Fruit fly (Drosophila melanogaster) whole organism, embryonic: ENCODE data around the gene Utx.

Experiments used
- ATbp ChIP-seq: fragments of 200-800 bp; sonication (Bioruptor generic); optimal IDR thresholded peaks from 2 replicates; lab custom pipeline; 2017; ENCODE audit warnings: missing biosample characterization, mild to moderate bottlenecking, missing genetic modification characterization, missing genetic modification reagents
- Bgb ChIP-seq: fragments of 200-800 bp; sonication (Bioruptor generic); IDR thresholded peaks from 2 replicates; pipeline ENCODE4 v1.3.6; 2022; ENCODE audit warnings: missing biosample characterization, missing genetic modification characterization; ENCODE audit not compliant: partially characterized antibody
- Blimp-1 ChIP-seq: fragments of 200-800 bp; sonication (Bioruptor generic); optimal IDR thresholded peaks from 3 replicates; lab custom pipeline; 2018; ENCODE audit warnings: missing biosample characterization, missing genetic modification characterization, mild to moderate bottlenecking, moderate library complexity, missing genetic modification reagents
- CG10431 ChIP-seq: fragments of 200-800 bp; sonication (Bioruptor generic); optimal IDR thresholded peaks from 3 replicates; lab custom pipeline; 2018; ENCODE audit warnings: missing biosample characterization, mild to moderate bottlenecking, missing genetic modification characterization
- CG10565 ChIP-seq: fragments of 200-800 bp; sonication (Bioruptor generic); optimal IDR thresholded peaks from 3 replicates; lab custom pipeline; 2016; ENCODE audit warnings: missing biosample characterization, mild to moderate bottlenecking, missing genetic modification characterization
- CG11093 ChIP-seq: fragments of 200-800 bp; sonication (Bioruptor generic); IDR thresholded peaks from 3 replicates; pipeline ENCODE4 v1.3.6; 2022; ENCODE audit warnings: missing biosample characterization, missing genetic modification characterization
- CG11723 ChIP-seq: fragments of 200-800 bp; sonication (Bioruptor generic); optimal IDR thresholded peaks from 2 replicates; lab custom pipeline; 2017; ENCODE audit warnings: missing biosample characterization, mild to moderate bottlenecking, missing genetic modification characterization
- CG12391 ChIP-seq: fragments of 200-800 bp; sonication (Bioruptor generic); optimal IDR thresholded peaks from 3 replicates; lab custom pipeline; 2018; ENCODE audit warnings: missing biosample characterization, mild to moderate bottlenecking, missing genetic modification characterization, moderate library complexity
- CG13287 ChIP-seq: fragments of 200-800 bp; sonication (Bioruptor generic); IDR thresholded peaks from 2 replicates; pipeline ENCODE4 v1.3.6; 2022; ENCODE audit warnings: missing biosample characterization, missing genetic modification characterization; ENCODE audit not compliant: partially characterized antibody
- CG13424 ChIP-seq: fragments of 200-800 bp; sonication (Bioruptor generic); optimal IDR thresholded peaks from 2 replicates; lab custom pipeline; 2019; ENCODE audit warnings: missing biosample characterization, mild to moderate bottlenecking, missing genetic modification characterization, moderate library complexity
- CG14860 ChIP-seq: fragments of 200-800 bp; sonication (Bioruptor generic); IDR thresholded peaks from 3 replicates; pipeline ENCODE4 v1.3.6; 2022; ENCODE audit warnings: missing biosample characterization, missing genetic modification characterization; ENCODE audit not compliant: partially characterized antibody
- CG17829 ChIP-seq: fragments of 200-800 bp; optimal IDR thresholded peaks from 2 replicates; lab custom pipeline; 2019; ENCODE audit warnings: missing biosample characterization, mild to moderate bottlenecking, missing genetic modification characterization, moderate library complexity
- CG17912 ChIP-seq: fragments of 200-800 bp; sonication (Bioruptor generic); optimal IDR thresholded peaks from 2 replicates; lab custom pipeline; 2018; ENCODE audit warnings: missing biosample characterization, mild to moderate bottlenecking, missing genetic modification characterization
- CG18262 ChIP-seq: fragments of 200-800 bp; optimal IDR thresholded peaks from 3 replicates; lab custom pipeline; 2019; ENCODE audit warnings: missing biosample characterization, mild to moderate bottlenecking, missing genetic modification characterization, moderate library complexity
- CG18599 ChIP-seq: fragments of 200-800 bp; sonication (Bioruptor generic); optimal IDR thresholded peaks from 3 replicates; lab custom pipeline; 2017; ENCODE audit warnings: missing biosample characterization, missing genetic modification characterization, mild to moderate bottlenecking, moderate library complexity, missing genetic modification reagents
- CG2202 ChIP-seq: fragments of 200-800 bp; sonication (Bioruptor generic); optimal IDR thresholded peaks from 2 replicates; lab custom pipeline; 2018; ENCODE audit warnings: missing biosample characterization, mild to moderate bottlenecking, missing genetic modification characterization
- CG2712 ChIP-seq: fragments of 200-800 bp; optimal IDR thresholded peaks from 3 replicates; lab custom pipeline; 2019; ENCODE audit warnings: missing biosample characterization, mild to moderate bottlenecking, missing genetic modification characterization, moderate library complexity
- CG30403 ChIP-seq: fragments of 200-800 bp; sonication (Bioruptor generic); optimal IDR thresholded peaks from 3 replicates; lab custom pipeline; 2016; ENCODE audit warnings: missing biosample characterization, missing genetic modification characterization
- CG32772 ChIP-seq: fragments of 200-800 bp; sonication (Bioruptor generic); IDR thresholded peaks from 2 replicates; pipeline ENCODE4 v1.3.6; 2022; ENCODE audit warnings: missing biosample characterization, missing genetic modification characterization
- CG3281 ChIP-seq: fragments of 200-800 bp; sonication (Bioruptor generic); optimal IDR thresholded peaks from 3 replicates; lab custom pipeline; 2017; ENCODE audit warnings: missing biosample characterization, mild to moderate bottlenecking, missing genetic modification characterization
- CG4617 ChIP-seq: fragments of 200-800 bp; sonication (Bioruptor generic); optimal IDR thresholded peaks from 3 replicates; lab custom pipeline; 2016; ENCODE audit warnings: missing biosample characterization, missing genetic modification characterization, borderline replicate concordance
- CG4854 ChIP-seq: fragments of 200-800 bp; sonication (Bioruptor generic); optimal IDR thresholded peaks from 2 replicates; lab custom pipeline; 2016; ENCODE audit warnings: missing biosample characterization, missing genetic modification characterization, inconsistent platforms
- CG6654 ChIP-seq: fragments of 200-800 bp; sonication (Bioruptor generic); optimal IDR thresholded peaks from 2 replicates; lab custom pipeline; 2017; ENCODE audit warnings: missing biosample characterization, mild to moderate bottlenecking, missing genetic modification characterization
- CG9215 ChIP-seq: fragments of 200-800 bp; sonication (Bioruptor generic); IDR thresholded peaks from 2 replicates; pipeline ENCODE4 v1.3.6; 2022; ENCODE audit warnings: missing biosample characterization, missing genetic modification characterization
- CoRest ChIP-seq: fragments of 200-800 bp; sonication (Bioruptor generic); optimal IDR thresholded peaks from 3 replicates; lab custom pipeline; 2018; ENCODE audit warnings: missing biosample characterization, mild to moderate bottlenecking, missing genetic modification characterization, moderate library complexity
- Dbx ChIP-seq: fragments of 200-800 bp; sonication (Bioruptor generic); IDR thresholded peaks from 3 replicates; pipeline ENCODE4 v1.3.6; 2022; ENCODE audit warnings: missing biosample characterization, missing genetic modification characterization
- HHEX ChIP-seq: fragments of 200-800 bp; sonication (Bioruptor generic); optimal IDR thresholded peaks from 3 replicates; lab custom pipeline; 2017; ENCODE audit warnings: missing biosample characterization, mild to moderate bottlenecking, missing genetic modification characterization, missing genetic modification reagents
- MBD-R2 ChIP-seq: fragments of 200-800 bp; sonication (Bioruptor generic); IDR thresholded peaks from 2 replicates; pipeline ENCODE4 v1.3.6; 2022; ENCODE audit warnings: missing biosample characterization, missing genetic modification characterization
- MTF-1 ChIP-seq: fragments of 200-800 bp; sonication (Bioruptor generic); optimal IDR thresholded peaks from 2 replicates; lab custom pipeline; 2018; ENCODE audit warnings: missing biosample characterization, mild to moderate bottlenecking, missing genetic modification characterization, borderline replicate concordance
- Neu2 ChIP-seq: fragments of 200-800 bp; sonication (Bioruptor generic); optimal IDR thresholded peaks from 3 replicates; lab custom pipeline; 2016; ENCODE audit warnings: missing biosample characterization, missing genetic modification characterization, borderline replicate concordance
- Oaz ChIP-seq: fragments of 200-800 bp; sonication (Bioruptor generic); IDR thresholded peaks from 2 replicates; pipeline ENCODE4 v1.3.6; 2022; ENCODE audit warnings: missing biosample characterization, missing genetic modification characterization
- Oli ChIP-seq: fragments of 200-800 bp; sonication (Bioruptor generic); optimal IDR thresholded peaks from 2 replicates; lab custom pipeline; 2018; ENCODE audit warnings: missing biosample characterization, mild to moderate bottlenecking, missing genetic modification characterization, moderate library complexity
- Ptx1 ChIP-seq: fragments of 200-800 bp; sonication (Bioruptor generic); IDR thresholded peaks from 2 replicates; pipeline ENCODE4 v1.3.6; 2022; ENCODE audit warnings: missing biosample characterization, missing genetic modification characterization
- Vsx1 ChIP-seq: fragments of 200-800 bp; sonication (Bioruptor generic); optimal IDR thresholded peaks from 2 replicates; lab custom pipeline; 2017; ENCODE audit warnings: missing biosample characterization, mild to moderate bottlenecking, missing genetic modification characterization, missing genetic modification reagents
- ato ChIP-seq: fragments of 200-800 bp; sonication (Bioruptor generic); IDR thresholded peaks from 2 replicates; pipeline ENCODE4 v1.3.6; 2022; ENCODE audit warnings: missing biosample characterization, missing genetic modification characterization; ENCODE audit not compliant: partially characterized antibody
- bcd ChIP-seq: fragments of 200-800 bp; sonication (Bioruptor generic); optimal IDR thresholded peaks from 2 replicates; lab custom pipeline; 2017; ENCODE audit warnings: missing biosample characterization, mild to moderate bottlenecking, missing genetic modification characterization
- cad ChIP-seq: fragments of >200 bp; optimal IDR thresholded peaks from 2 replicates; lab custom pipeline; 2017; ENCODE audit warnings: missing biosample characterization, missing genetic modification characterization
- dmrt11E ChIP-seq: fragments of 200-800 bp; sonication (Bioruptor generic); optimal IDR thresholded peaks from 3 replicates; lab custom pipeline; 2018; ENCODE audit warnings: missing biosample characterization, mild to moderate bottlenecking, missing genetic modification characterization, moderate library complexity
- esg ChIP-seq: fragments of 200-800 bp; sonication (Bioruptor generic); conservative IDR thresholded peaks from 2 replicates; pipeline ENCODE4 v1.3.6; 2022; ENCODE audit warnings: missing biosample characterization, missing genetic modification characterization
- eyg ChIP-seq: fragments of 200-800 bp; sonication (Bioruptor generic); optimal IDR thresholded peaks from 3 replicates; lab custom pipeline; 2016; ENCODE audit warnings: missing biosample characterization, missing genetic modification characterization
- ftz-f1 ChIP-seq: fragments of 200-800 bp; sonication (Bioruptor generic); optimal IDR thresholded peaks from 2 replicates; lab custom pipeline; 2016; ENCODE audit warnings: missing biosample characterization, missing genetic modification characterization
- grau ChIP-seq: fragments of 200-800 bp; optimal IDR thresholded peaks from 3 replicates; lab custom pipeline; 2019; ENCODE audit warnings: missing biosample characterization, mild to moderate bottlenecking, missing genetic modification characterization, moderate library complexity
- lola ChIP-seq, 3 experiments: fragments of >200 bp in 2 of 3; fragments of 200-800 bp in 1 of 3; sonication (Bioruptor generic) in 1 of 3; optimal IDR thresholded peaks; 2 replicates each; lab custom pipeline; 2017 to 2019; ENCODE audit warnings: missing biosample characterization in 3 of 3, missing genetic modification characterization in 3 of 3, mild to moderate bottlenecking in 1 of 3, moderate library complexity in 1 of 3
- nmo ChIP-seq: fragments of 200-800 bp; sonication (Bioruptor generic); optimal IDR thresholded peaks from 2 replicates; lab custom pipeline; 2018; ENCODE audit warnings: missing biosample characterization, mild to moderate bottlenecking, missing genetic modification characterization, moderate library complexity
- pb ChIP-seq: fragments of 200-800 bp; sonication (Bioruptor generic); optimal IDR thresholded peaks from 3 replicates; lab custom pipeline; 2016; ENCODE audit warnings: missing biosample characterization, missing genetic modification characterization
- phol ChIP-seq: fragments of 200-800 bp; sonication (Bioruptor generic); optimal IDR thresholded peaks from 3 replicates; lab custom pipeline; 2018; ENCODE audit warnings: missing biosample characterization, mild to moderate bottlenecking, missing genetic modification characterization, moderate library complexity
- psq ChIP-seq: fragments of 200-800 bp; sonication (Bioruptor generic); optimal IDR thresholded peaks from 2 replicates; lab custom pipeline; 2017; ENCODE audit warnings: missing biosample characterization, missing genetic modification characterization
- unpg ChIP-seq: fragments of 200-800 bp; sonication (Bioruptor generic); optimal IDR thresholded peaks from 3 replicates; lab custom pipeline; 2018; ENCODE audit warnings: missing biosample characterization, mild to moderate bottlenecking, missing genetic modification characterization, moderate library complexity

The Utx gene

DNA sequence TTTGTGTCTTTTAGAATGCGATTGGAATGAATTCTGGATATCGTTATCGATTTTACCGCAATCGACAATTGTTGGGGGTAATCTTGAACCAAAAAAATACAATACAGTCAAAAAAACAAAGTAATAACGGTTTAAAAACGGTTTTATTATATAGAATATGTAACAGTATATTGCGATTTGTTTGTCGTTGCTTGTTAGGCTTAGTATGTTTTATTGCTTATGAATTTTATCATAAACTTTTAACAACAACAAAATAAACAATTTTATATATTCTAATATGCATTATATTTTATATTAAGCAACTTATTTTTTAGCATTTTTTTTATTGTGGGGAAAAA, 21.2 kb upstream of the Utx start, which contains the start of gene CYLD (continued):
- TF ChIP-seq CG17829 (tag; lab: Kevin White, UChicago) = peak; percentile 85
- TF ChIP-seq CG9215 (GFP tag; lab: Robert Waterston, UW) = no peak
- TF ChIP-seq CoRest = peak; percentile 74
- TF ChIP-seq CG30403 = peak; percentile 80
- peak; percentile 46 for TF ChIP-seq CG2202 (tag; lab: Kevin White, UChicago)
- TF ChIP-seq HHEX = peak; percentile 33
- no peak for TF ChIP-seq CG18599
- peak; percentile 78 for TF ChIP-seq grau (tag; lab: Kevin White, UChicago)
- TF ChIP-seq ato = no peak
- no peak for TF ChIP-seq CG6654 (GFP tag; lab: Kevin White, UChicago)
- no peak for TF ChIP-seq CG4854 (GFP tag; lab: Kevin White, UChicago)
- no peak for TF ChIP-seq CG11093 (GFP tag; lab: Robert Waterston, UW)
- peak; percentile 56 for TF ChIP-seq MBD-R2 (GFP tag; lab: Robert Waterston, UW)
- TF ChIP-seq Vsx1 (GFP tag; lab: Kevin White, UChicago) = peak; percentile 15
- TF ChIP-seq CG3281 = peak; percentile 63
- TF ChIP-seq psq = no peak
- no peak for TF ChIP-seq pb (GFP tag; lab: Kevin White, UChicago)
- peak; percentile 83 for TF ChIP-seq CG18262
- TF ChIP-seq unpg (GFP tag; lab: Kevin White, UChicago) = peak; percentile 83
- no peak; the same call in 2 of the 3 replicates for TF ChIP-seq CG14860 (GFP tag; lab: Robert Waterston, UW)
- TF ChIP-seq Blimp-1 (GFP tag; lab: Kevin White, UChicago) = peak; percentile 78
- no peak for TF ChIP-seq MTF-1 (GFP tag; lab: Kevin White, UChicago)
- peak; percentile 57; the same call in 1 of the 3 replicates for TF ChIP-seq Dbx (GFP tag; lab: Robert Waterston, UW)
- TF ChIP-seq eyg (GFP tag; lab: Kevin White, UChicago) = no peak
- TF ChIP-seq lola (GFP tag; optimal IDR thresholded peaks at IDR 0.05; lab: Kevin White, UChicago) = peak in 1 of 3 experiments; percentile 56
- TF ChIP-seq CG11723 (GFP tag; lab: Kevin White, UChicago) = no peak
- peak; percentile 71 for TF ChIP-seq nmo (GFP tag; lab: Kevin White, UChicago)

DNA sequence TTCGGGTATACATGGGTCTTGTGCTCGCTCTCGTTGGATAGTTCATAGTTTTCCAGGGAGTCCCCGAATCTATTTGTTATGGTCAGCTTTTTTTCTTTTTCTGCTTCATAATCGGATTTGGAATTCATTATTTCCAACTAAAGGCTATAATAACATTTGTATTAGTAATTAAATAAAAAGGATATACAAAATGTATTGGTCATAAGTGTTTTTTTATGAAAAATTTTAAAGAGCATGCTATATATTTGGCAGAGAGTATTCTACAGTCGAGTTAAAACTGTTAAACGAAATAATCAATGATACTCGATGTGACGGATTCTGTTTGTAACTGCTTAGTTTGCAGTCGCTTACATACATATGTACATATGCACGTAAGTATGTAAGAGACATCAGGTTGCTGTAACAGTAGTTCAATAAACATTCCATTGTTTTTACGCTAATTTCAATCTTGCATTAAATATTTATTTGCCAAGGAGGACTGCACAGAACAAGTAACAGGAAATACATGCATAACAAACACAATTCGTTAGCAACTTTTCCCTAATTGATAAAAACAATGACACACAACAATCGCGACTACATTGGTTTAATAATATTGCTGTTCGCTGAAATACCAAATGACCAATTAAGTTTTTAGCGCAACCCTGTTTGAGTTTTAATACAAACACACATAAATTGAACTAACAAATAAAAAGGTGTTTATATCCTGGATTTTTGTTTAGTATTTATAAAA, 20.6 kb upstream of the Utx start:
- TF ChIP-seq CG13287 (GFP tag; lab: Robert Waterston, UW) (0 out of 2 replicates have a peak, but pooled peaks have one; percentile 50), pb (GFP tag; lab: Kevin White, UChicago) (no peak), Bgb (GFP tag; lab: Robert Waterston, UW) (no peak), CG2712 (tag; lab: Kevin White, UChicago) (peak; percentile 28), CG13424 (peak; percentile 13), CG17912 (GFP tag; lab: Kevin White, UChicago) (no peak), esg (GFP tag; lab: Robert Waterston, UW) (no peak), cad (GFP tag; lab: Kevin White, UChicago) (no peak), dmrt11E (tag; lab: Kevin White, UChicago) (peak; percentile 20), CG4617 (GFP tag; lab: Kevin White, UChicago) (peak; percentile 77), CG3281 (no peak), Neu2 (GFP tag; lab: Kevin White, UChicago) (no peak), Oli (peak; percentile 17), bcd (GFP tag; lab: Kevin White, UChicago) (no peak), unpg (GFP tag; lab: Kevin White, UChicago) (peak; percentile 30), ftz-f1 (GFP tag; lab: Kevin White, UChicago) (no peak), Ptx1 (GFP tag; lab: Robert Waterston, UW) (no peak), CG32772 (GFP tag; lab: Robert Waterston, UW) (no peak), phol (tag; lab: Kevin White, UChicago) (peak; percentile 5), CG10431 (no peak), CG12391 (peak; percentile 23), ATbp (no peak), CG10565 (GFP tag; lab: Kevin White, UChicago) (no peak), Oaz (no peak)
